Worm (Caenorhabditis elegans) whole organism, mixed stage, embryonic: ENCODE results near the gene exc-15.
A peak's percentile ranks its signal among the peaks of the same experiment; 100 is the strongest.

ENCODE experiments used
- M03D4.4 ChIP-seq: sonication (generic microtip); optimal IDR thresholded peaks from 2 replicates; lab custom pipeline; 2017; ENCODE audit warnings: mild to moderate bottlenecking, missing genetic modification characterization, missing compliant biosample characterization
- bed-3 ChIP-seq: fragments of 200-800 bp; sonication (Bioruptor generic); optimal IDR thresholded peaks from 3 replicates; lab custom pipeline; 2018; ENCODE audit warnings: mild to moderate bottlenecking, missing genetic modification characterization, moderate library complexity, missing compliant biosample characterization
- blmp-1 ChIP-seq: fragments of 150-350 bp; optimal IDR thresholded peaks from 2 replicates; lab custom pipeline; 2014; ENCODE audit warnings: missing biosample characterization, missing genetic modification characterization
- ceh-39 ChIP-seq: fragments of 150-350 bp; optimal IDR thresholded peaks from 2 replicates; lab custom pipeline; 2014; ENCODE audit warnings: missing biosample characterization, missing genetic modification characterization
- ceh-43 ChIP-seq: fragments of 200-800 bp; sonication (Bioruptor generic); optimal IDR thresholded peaks from 2 replicates; lab custom pipeline; 2018; ENCODE audit warnings: mild to moderate bottlenecking, missing genetic modification characterization, moderate library complexity, missing compliant biosample characterization
- ceh-83 ChIP-seq: fragments of 200-800 bp; sonication (Bioruptor generic); optimal IDR thresholded peaks from 2 replicates; lab custom pipeline; 2018; ENCODE audit warnings: mild to moderate bottlenecking, missing genetic modification characterization, missing compliant biosample characterization
- ces-1 ChIP-seq: fragments of 150-350 bp; optimal IDR thresholded peaks from 2 replicates; lab custom pipeline; 2014; ENCODE audit warnings: missing biosample characterization, missing genetic modification reagents, missing genetic modification characterization
- cnd-1 ChIP-seq: fragments of 200-800 bp; sonication (Bioruptor generic); optimal IDR thresholded peaks from 2 replicates; lab custom pipeline; 2018; ENCODE audit warnings: mild to moderate bottlenecking, missing genetic modification characterization, missing compliant biosample characterization
- drap-1 ChIP-seq: fragments of 200-800 bp; sonication (Bioruptor generic); optimal IDR thresholded peaks from 3 replicates; lab custom pipeline; 2018; ENCODE audit warnings: mild to moderate bottlenecking, missing genetic modification characterization, missing compliant biosample characterization
- elt-1 ChIP-seq: sonication (generic microtip); optimal IDR thresholded peaks from 2 replicates; lab custom pipeline; 2017; ENCODE audit warnings: missing genetic modification characterization, mild to moderate bottlenecking, missing compliant biosample characterization, antibody characterized with exemption, moderate library complexity, borderline replicate concordance; ENCODE audit not compliant: insufficient read depth
- elt-3 ChIP-seq: fragments of 150-350 bp; optimal IDR thresholded peaks from 2 replicates; lab custom pipeline; 2014; ENCODE audit warnings: missing biosample characterization, missing genetic modification characterization
- flh-1 ChIP-seq: fragments of 200-800 bp; sonication (Bioruptor generic); optimal IDR thresholded peaks from 2 replicates; lab custom pipeline; 2018; ENCODE audit warnings: mild to moderate bottlenecking, missing genetic modification characterization, moderate library complexity, missing compliant biosample characterization
- ham-2 ChIP-seq: fragments of 200-800 bp; sonication (Bioruptor generic); optimal IDR thresholded peaks from 2 replicates; lab custom pipeline; 2018; ENCODE audit warnings: mild to moderate bottlenecking, missing genetic modification characterization, missing compliant biosample characterization
- hlh-1 ChIP-seq: fragments of 150-350 bp; optimal IDR thresholded peaks from 2 replicates; lab custom pipeline; 2014; ENCODE audit warnings: missing biosample characterization, missing genetic modification reagents, missing genetic modification characterization
- lin-13 ChIP-seq: fragments of 150-350 bp; optimal IDR thresholded peaks from 2 replicates; lab custom pipeline; 2014; ENCODE audit warnings: missing biosample characterization, missing genetic modification characterization
- lin-32 ChIP-seq: fragments of 200-800 bp; sonication (Bioruptor generic); optimal IDR thresholded peaks from 2 replicates; lab custom pipeline; 2018; ENCODE audit warnings: mild to moderate bottlenecking, missing genetic modification characterization, missing compliant biosample characterization
- lsy-2 ChIP-seq: fragments of 150-350 bp; optimal IDR thresholded peaks from 2 replicates; lab custom pipeline; 2014; ENCODE audit warnings: missing biosample characterization, missing genetic modification characterization
- mep-1 ChIP-seq: fragments of 150-350 bp; optimal IDR thresholded peaks from 2 replicates; lab custom pipeline; 2017; ENCODE audit warnings: missing biosample characterization, missing genetic modification reagents, missing genetic modification characterization, inconsistent platforms
- mls-2 ChIP-seq: sonication (generic microtip); optimal IDR thresholded peaks from 2 replicates; lab custom pipeline; 2016; ENCODE audit warnings: mild to moderate bottlenecking, missing genetic modification characterization, moderate library complexity, missing compliant biosample characterization
- nhr-12 ChIP-seq: fragments of 150-350 bp; optimal IDR thresholded peaks from 2 replicates; lab custom pipeline; 2014; ENCODE audit warnings: missing biosample characterization, missing genetic modification characterization
- nhr-2 ChIP-seq: fragments of 150-350 bp; optimal IDR thresholded peaks from 2 replicates; lab custom pipeline; 2014; ENCODE audit warnings: missing biosample characterization, missing genetic modification characterization
- nhr-237 ChIP-seq: fragments of 150-350 bp; optimal IDR thresholded peaks from 2 replicates; lab custom pipeline; 2014; ENCODE audit warnings: missing biosample characterization, missing genetic modification characterization
- nhr-28 ChIP-seq: fragments of 150-350 bp; optimal IDR thresholded peaks from 2 replicates; lab custom pipeline; 2014; ENCODE audit warnings: missing biosample characterization, missing genetic modification characterization
- nhr-76 ChIP-seq: sonication (generic microtip); optimal IDR thresholded peaks from 2 replicates; lab custom pipeline; 2017; ENCODE audit warnings: missing biosample characterization, missing genetic modification characterization
- pha-4 ChIP-seq: fragments of 150-350 bp; optimal IDR thresholded peaks from 2 replicates; lab custom pipeline; 2018; ENCODE audit warnings: missing biosample characterization, missing genetic modification reagents, missing genetic modification characterization
- sem-2 ChIP-seq: fragments of 200-800 bp; sonication (Bioruptor generic); optimal IDR thresholded peaks from 2 replicates; lab custom pipeline; 2018; ENCODE audit warnings: mild to moderate bottlenecking, missing genetic modification characterization, missing compliant biosample characterization
- snpc-4 ChIP-seq: fragments of 150-350 bp; optimal IDR thresholded peaks from 2 replicates; lab custom pipeline; 2014; ENCODE audit warnings: missing biosample characterization, missing genetic modification characterization
- sptf-1 ChIP-seq: sonication (generic microtip); optimal IDR thresholded peaks from 2 replicates; lab custom pipeline; 2017; ENCODE audit warnings: mild to moderate bottlenecking, missing genetic modification characterization, moderate library complexity, missing compliant biosample characterization
- tbx-8 ChIP-seq: fragments of 200-800 bp; sonication (Bioruptor generic); optimal IDR thresholded peaks from 2 replicates; lab custom pipeline; 2018; ENCODE audit warnings: mild to moderate bottlenecking, missing genetic modification characterization, moderate library complexity, missing compliant biosample characterization
- unc-120 ChIP-seq: sonication (generic microtip); optimal IDR thresholded peaks from 2 replicates; lab custom pipeline; 2017; ENCODE audit warnings: missing genetic modification characterization, missing compliant biosample characterization; ENCODE audit not compliant: poor library complexity, severe bottlenecking
- unc-62 ChIP-seq: fragments of 150-350 bp; optimal IDR thresholded peaks from 2 replicates; lab custom pipeline; 2014; ENCODE audit warnings: missing biosample characterization, missing genetic modification reagents, missing genetic modification characterization
- zip-8 ChIP-seq: fragments of 150-350 bp; optimal IDR thresholded peaks from 2 replicates; lab custom pipeline; 2014; ENCODE audit warnings: missing biosample characterization, missing genetic modification characterization

The exc-15 gene

ce11 chrV:4507836-4508462 lies 24.7 kb downstream of the exc-15 start (continued):
- peak; percentile 46 for TF ChIP-seq mls-2
- TF ChIP-seq lin-32 (GFP tag; lab: Kevin White, UChicago), result peak; percentile 40
- TF ChIP-seq ceh-83 (GFP tag; lab: Kevin White, UChicago), result no peak
- TF ChIP-seq snpc-4 (tag; lab: Kevin White, UChicago), result no peak
- no peak for TF ChIP-seq pha-4 (tag; lab: Kevin White, UChicago)
- no peak for TF ChIP-seq elt-3
- no peak for TF ChIP-seq flh-1 (GFP tag; lab: Kevin White, UChicago)

DNA sequence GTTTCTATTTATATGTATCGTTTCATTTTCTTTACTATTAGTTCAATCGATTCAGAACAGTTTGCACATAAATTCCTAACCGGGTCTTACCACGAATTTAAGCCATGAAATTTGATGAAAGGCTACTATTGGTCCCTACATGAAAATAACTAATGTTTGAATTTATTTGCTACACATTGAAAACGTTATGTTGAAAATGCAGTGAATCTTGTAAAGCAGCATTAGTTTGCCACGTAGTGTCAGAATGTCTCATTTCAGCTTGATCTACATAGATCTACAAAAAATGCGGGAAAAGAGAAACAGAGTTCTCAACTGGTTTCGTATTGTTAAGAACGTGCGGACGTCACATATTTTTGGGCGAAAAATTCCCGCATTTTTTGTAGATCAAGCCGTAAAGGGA lies 25.5 kb downstream of the exc-15 start:
- TF ChIP-seq pha-4 (tag; lab: Kevin White, UChicago), result no peak
- no peak for TF ChIP-seq elt-1 (tag; lab: Kevin White, UChicago)
- TF ChIP-seq nhr-28 (tag; lab: Kevin White, UChicago), result no peak
- no peak for TF ChIP-seq ceh-39 (tag; lab: Kevin White, UChicago)
- no peak for TF ChIP-seq tbx-8 (GFP tag; lab: Kevin White, UChicago)
- TF ChIP-seq, all 35 proteins: peak for 0

ce11 chrV:4509319-4509937 lies 26.2 kb downstream of the exc-15 start:
- peak; percentile 98 for TF ChIP-seq unc-62 (GFP tag; lab: Kevin White, UChicago)
- no peak for TF ChIP-seq nhr-12

DNA sequence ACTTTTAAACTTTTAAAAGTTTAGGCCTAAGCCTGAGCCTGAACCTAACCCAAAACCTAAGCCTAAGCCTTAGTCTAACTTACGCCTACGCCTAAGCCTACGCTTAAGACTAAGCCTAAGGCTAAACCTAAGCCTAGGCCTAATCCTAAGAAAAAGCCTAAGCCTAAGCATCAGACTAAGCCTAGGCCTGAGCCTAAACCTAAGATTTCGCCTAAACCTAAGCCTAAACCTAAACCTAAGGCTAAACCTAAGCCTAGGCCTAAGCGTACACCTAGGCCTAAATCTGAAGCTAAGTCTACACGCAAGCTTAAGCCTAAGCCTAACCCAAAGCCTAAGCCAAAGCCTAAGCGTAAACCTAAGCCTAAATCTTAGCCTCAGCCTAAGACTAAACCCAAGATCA lies 27.1 kb downstream of the exc-15 start:
- TF ChIP-seq tbx-8 (GFP tag; lab: Kevin White, UChicago), result no peak
- TF ChIP-seq unc-62 (GFP tag; lab: Kevin White, UChicago), result no peak
- TF ChIP-seq unc-120, result no peak
- TF ChIP-seq lin-13 (tag; lab: Kevin White, UChicago), result no peak
- TF ChIP-seq ham-2 (GFP tag; lab: Kevin White, UChicago), result peak; percentile 16
- no peak for TF ChIP-seq ces-1

- TF ChIP-seq bed-3 (GFP tag; lab: Kevin White, UChicago) (no peak), unc-62 (GFP tag; lab: Kevin White, UChicago) (no peak), sptf-1 (no peak), tbx-8 (GFP tag; lab: Kevin White, UChicago) (no peak), nhr-2 (no peak), ceh-43 (GFP tag; lab: Kevin White, UChicago) (no peak), snpc-4 (tag; lab: Kevin White, UChicago) (no peak), drap-1 (GFP tag; lab: Kevin White, UChicago) (no peak), sem-2 (no peak), cnd-1 (no peak), mls-2 (no peak), lin-13 (tag; lab: Kevin White, UChicago) (no peak), nhr-28 (tag; lab: Kevin White, UChicago) (no peak), mep-1 (tag; lab: Kevin White, UChicago) (no peak), M03D4.4 (tag; lab: Kevin White, UChicago) (no peak)
Observed at ce11 chrV:4512733-4513132, 29.5 kb downstream of the exc-15 start, which contains the start of gene T28F12.1. Gene T28F12.1, plus strand, starts transcription at chrV:4513033.

DNA sequence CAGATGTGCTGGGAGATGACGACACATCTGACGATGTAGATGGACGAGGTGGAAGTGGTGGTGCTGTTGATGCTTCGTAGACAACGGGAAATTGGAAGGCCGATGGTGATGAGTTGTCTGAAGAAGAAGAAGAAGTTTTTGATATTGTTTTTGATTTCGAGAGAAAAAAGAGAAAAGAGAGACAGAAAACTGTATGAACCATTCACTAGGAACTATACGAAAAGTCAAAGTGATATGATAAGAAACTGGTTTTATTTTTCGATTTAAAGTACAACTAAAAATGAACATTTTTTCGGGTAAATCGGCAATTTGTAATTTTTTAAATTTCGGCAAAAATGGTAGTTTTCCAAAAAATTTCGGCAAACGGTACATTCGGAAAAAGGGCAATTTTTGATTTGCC lies 35.4 kb downstream of the exc-15 start:
- no peak for TF ChIP-seq lin-13 (tag; lab: Kevin White, UChicago)
- no peak for TF ChIP-seq pha-4 (tag; lab: Kevin White, UChicago)
- TF ChIP-seq nhr-237 (tag; lab: Kevin White, UChicago), result no peak
- TF ChIP-seq zip-8 (tag; lab: Kevin White, UChicago), result no peak
- TF ChIP-seq snpc-4 (tag; lab: Kevin White, UChicago), result no peak
- TF ChIP-seq mls-2, result no peak
- no peak for TF ChIP-seq sem-2
- TF ChIP-seq blmp-1, result no peak
- no peak for TF ChIP-seq elt-1 (tag; lab: Kevin White, UChicago)
- no peak for TF ChIP-seq nhr-76
- no peak for TF ChIP-seq sptf-1
- no peak for TF ChIP-seq drap-1 (GFP tag; lab: Kevin White, UChicago)
- no peak for TF ChIP-seq ceh-43 (GFP tag; lab: Kevin White, UChicago)
- no peak for TF ChIP-seq ham-2 (GFP tag; lab: Kevin White, UChicago)
- no peak for TF ChIP-seq nhr-12
- TF ChIP-seq elt-3, result no peak
- no peak for TF ChIP-seq hlh-1 (tag; lab: Kevin White, UChicago)
- TF ChIP-seq tbx-8 (GFP tag; lab: Kevin White, UChicago), result no peak
- TF ChIP-seq unc-62 (GFP tag; lab: Kevin White, UChicago), result no peak
- no peak for TF ChIP-seq lsy-2 (tag; lab: Kevin White, UChicago)
